Fruit fly (Drosophila melanogaster) whole organism: ENCODE data around the gene wol.

ENCODE experiments used
- CG8478 ChIP-seq: fragments of >200 bp; optimal IDR thresholded peaks from 2 replicates; lab custom pipeline; 2018; ENCODE audit warnings: inconsistent platforms
- Dll ChIP-seq: fragments of >200 bp; optimal IDR thresholded peaks from 2 replicates; lab custom pipeline; 2017
- EcR ChIP-seq, 2 experiments: fragments of >200 bp; optimal IDR thresholded peaks; 2 replicates each; lab custom pipeline; 2017; ENCODE audit warnings: missing biosample characterization in 2 of 2, missing genetic modification characterization in 2 of 2, missing genetic modification reagents in 2 of 2
- pan ChIP-seq: fragments of >200 bp; optimal IDR thresholded peaks from 2 replicates; lab custom pipeline; 2017
- psq ChIP-seq: fragments of >200 bp; optimal IDR thresholded peaks from 2 replicates; lab custom pipeline; 2017
- usp ChIP-seq: fragments of >200 bp; optimal IDR thresholded peaks from 2 replicates; lab custom pipeline; 2017; ENCODE audit warnings: missing biosample characterization, missing genetic modification characterization, mixed read lengths

dm6 chr2L:8286595-8286994, 16.2 kb downstream of the wol start:
- TF ChIP-seq psq (lab: Kevin White, UChicago) (no peak), CG8478 (lab: Kevin White, UChicago) (no peak), usp (no peak), pan (no peak), EcR (GFP tag; optimal IDR thresholded peaks at IDR 0.05; lab: Kevin White, UChicago) (peak in 1 of 2 experiments; percentile 48), Dll (lab: Kevin White, UChicago) (no peak)
